Fruit fly (Drosophila melanogaster): Measurements from ENCODE around the gene Npc2c.
A peak's percentile ranks its signal among the peaks of the same experiment; 100 is the strongest.

Gene Npc2c

dm6 chr3R:10097531-10098295 is 37.7 kb downstream of the Npc2c start (continued):
- TF ChIP-seq fd3F (GFP tag; optimal IDR thresholded peaks at IDR 0.05) (peak; percentile 27), Hmx (GFP tag; optimal IDR thresholded peaks at IDR 0.05) (peak; percentile 29), CG17568 (GFP tag; optimal IDR thresholded peaks at IDR 0.05) (peak; percentile 19), nom (GFP tag; optimal IDR thresholded peaks at IDR 0.05) (no peak), Hey (tag; optimal IDR thresholded peaks at IDR 0.05) (peak; percentile 59), CG16779 (GFP tag; IDR thresholded peaks at IDR 0.05) (peak; percentile 59; the same call in 1 of the 2 replicates), kay (GFP tag; optimal IDR thresholded peaks at IDR 0.05) (peak; percentile 38), dmrt11E (tag; optimal IDR thresholded peaks at IDR 0.05) (no peak), CG2678 (tag; optimal IDR thresholded peaks at IDR 0.05) (peak; percentile 82), Aef1 (GFP tag; IDR thresholded peaks at IDR 0.05) (peak; percentile 60), sisA (GFP tag; IDR thresholded peaks at IDR 0.05) (peak; percentile 45; the same call in 1 of the 2 replicates), CG33213 (GFP tag; optimal IDR thresholded peaks at IDR 0.05) (no peak), Dll (GFP tag; IDR thresholded peaks at IDR 0.05; ENCODE audit: partially characterized antibody) (0 out of 4 replicates have a peak, but pooled peaks have one; percentile 37), sob (GFP tag; IDR thresholded peaks at IDR 0.05) (peak; percentile 64), bcd (GFP tag; optimal IDR thresholded peaks at IDR 0.05) (peak; percentile 59), crc (GFP tag; optimal IDR thresholded peaks at IDR 0.05) (peak; percentile 10), Ets65A (GFP tag) (peak; percentile 2), tio (GFP tag; optimal IDR thresholded peaks at IDR 0.05) (no peak), CG3163 (GFP tag; optimal IDR thresholded peaks at IDR 0.05) (peak; percentile 43), Oli (tag; optimal IDR thresholded peaks at IDR 0.05) (peak; percentile 71), Max (GFP tag; optimal IDR thresholded peaks at IDR 0.05) (no peak), ara (GFP tag; IDR thresholded peaks at IDR 0.05) (peak; percentile 60), gsb-n (tag; optimal IDR thresholded peaks at IDR 0.05) (no peak), CG18476 (GFP tag; optimal IDR thresholded peaks at IDR 0.05) (no peak), seq (GFP tag; IDR thresholded peaks at IDR 0.05) (peak; percentile 39; the same call in 1 of the 2 replicates), kni (GFP tag; optimal IDR thresholded peaks at IDR 0.05) (no peak), CG8944 (GFP tag; optimal IDR thresholded peaks at IDR 0.05) (peak; percentile 16), stwl (tag; optimal IDR thresholded peaks at IDR 0.05) (no peak), wdn (GFP tag; IDR thresholded peaks at IDR 0.05) (peak; percentile 57; the same call in 1 of the 2 replicates), dpn (GFP tag; optimal IDR thresholded peaks at IDR 0.05) (peak; percentile 65 to 68), CG3407 (GFP tag; optimal IDR thresholded peaks at IDR 0.05) (no peak), CG10321 (GFP tag; IDR thresholded peaks at IDR 0.05) (no peak), CG9727 (GFP tag; optimal IDR thresholded peaks at IDR 0.05) (peak; percentile 43), GATAe (GFP tag; conservative IDR thresholded peaks at IDR 0.05) (peak; percentile 20; the same call in 1 of the 2 replicates), Camta (GFP tag; optimal IDR thresholded peaks at IDR 0.05) (peak; percentile 43), Bteb2 (GFP tag; optimal IDR thresholded peaks at IDR 0.05) (peak; percentile 37), MBD-R2 (GFP tag; IDR thresholded peaks at IDR 0.05) (peak; percentile 43; the same call in 1 of the 2 replicates), CG18262 (tag; optimal IDR thresholded peaks at IDR 0.05) (peak; percentile 59), HLHmδ (GFP tag; optimal IDR thresholded peaks at IDR 0.05) (peak; percentile 30), BtbVII (GFP tag; optimal IDR thresholded peaks at IDR 0.05) (peak; percentile 80), klu (GFP tag; IDR thresholded peaks at IDR 0.05) (peak; percentile 64; the same call in 1 of the 2 replicates), Spps (tag; optimal IDR thresholded peaks at IDR 0.05) (no peak), ind (GFP tag; optimal IDR thresholded peaks at IDR 0.05) (peak; percentile 74), CG2116 (GFP tag; optimal IDR thresholded peaks at IDR 0.05) (peak; percentile 3), CG4282 (GFP tag; optimal IDR thresholded peaks at IDR 0.05) (no peak), Bdp1 (GFP tag; optimal IDR thresholded peaks at IDR 0.05) (peak; percentile 9), cwo (GFP tag; optimal IDR thresholded peaks at IDR 0.05) (peak; percentile 90), CG2889 (GFP tag; IDR thresholded peaks at IDR 0.05) (peak; percentile 60; the same call in 1 of the 3 replicates), CG3838 (GFP tag; optimal IDR thresholded peaks at IDR 0.05) (no peak)

Measured in whole organism, embryonic.